Fruit fly (Drosophila melanogaster) Kc167 (cell line): ENCODE data around the gene mRpS35.

Experiments
- Myc ChIP-seq: fragments of >200 bp; optimal IDR thresholded peaks from 2 replicates; lab custom pipeline; 2017; ENCODE audit warnings: missing external identifiers
- Sin3A ChIP-seq: fragments of >200 bp; optimal IDR thresholded peaks from 2 replicates; lab custom pipeline; 2018; ENCODE audit warnings: missing external identifiers
- h ChIP-seq: fragments of >200 bp; optimal IDR thresholded peaks from 3 replicates; lab custom pipeline; 2018; ENCODE audit warnings: missing external identifiers
- insv ChIP-seq: fragments of >200 bp; optimal IDR thresholded peaks from 3 replicates; lab custom pipeline; 2018; ENCODE audit warnings: missing external identifiers
- psq ChIP-seq: fragments of >200 bp; optimal IDR thresholded peaks from 2 replicates; lab custom pipeline; 2017; ENCODE audit warnings: missing external identifiers
- ttk ChIP-seq: sonication (Bioruptor generic); optimal IDR thresholded peaks from 2 replicates; lab custom pipeline; 2017; ENCODE audit warnings: missing external identifiers

The mRpS35 gene

DNA sequence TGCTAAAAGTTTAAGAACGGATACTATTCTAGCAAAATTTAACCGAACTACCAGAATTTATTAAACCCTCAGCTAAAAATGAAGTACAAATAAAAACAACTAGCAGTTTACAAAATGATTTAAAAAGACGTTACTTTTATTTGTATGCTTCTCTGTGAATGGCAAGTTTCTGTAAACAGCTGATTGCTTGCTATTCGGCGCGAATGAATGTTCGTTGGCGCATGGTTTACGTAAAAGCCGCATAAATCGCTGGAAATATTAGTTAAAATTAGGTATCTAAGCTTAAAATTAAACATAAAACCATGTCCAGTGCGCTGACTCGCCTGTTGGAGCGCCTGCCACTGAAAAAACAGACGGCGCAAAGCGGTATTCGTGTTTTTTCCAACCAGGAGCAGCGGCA is at the start of gene mRpS35:
mRpS35 (plus strand) TSS at position 189 of the 400 bp plus-strand sequence.
- TF ChIP-seq insv (lab: Kevin White, UChicago) (no peak), psq (lab: Kevin White, UChicago) (no peak)

DNA sequence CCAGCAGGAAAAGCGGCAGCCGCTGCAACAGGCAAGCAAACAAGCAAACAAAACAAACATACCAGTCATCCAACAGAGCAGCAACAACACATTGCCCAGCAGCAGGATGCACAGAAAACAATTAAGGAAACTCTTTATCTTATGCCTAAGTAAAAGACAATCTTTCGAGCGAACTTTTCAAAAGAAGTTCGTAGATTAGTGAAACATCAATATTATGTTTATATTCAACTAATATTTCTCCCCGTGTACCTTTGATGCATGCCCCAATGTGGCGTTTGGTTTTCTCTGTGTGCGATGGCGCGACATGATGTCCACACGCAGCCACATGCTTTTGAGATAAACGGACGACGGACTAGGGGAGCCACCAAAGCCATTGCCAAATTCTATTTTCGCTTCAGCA is 49.8 kb upstream of the mRpS35 start:
- TF ChIP-seq h (lab: Kevin White, UChicago) (no peak), insv (lab: Kevin White, UChicago) (no peak), psq (lab: Kevin White, UChicago) (no peak), ttk (no peak), Sin3A (no peak), Myc (lab: Kevin White, UChicago) (no peak)

DNA sequence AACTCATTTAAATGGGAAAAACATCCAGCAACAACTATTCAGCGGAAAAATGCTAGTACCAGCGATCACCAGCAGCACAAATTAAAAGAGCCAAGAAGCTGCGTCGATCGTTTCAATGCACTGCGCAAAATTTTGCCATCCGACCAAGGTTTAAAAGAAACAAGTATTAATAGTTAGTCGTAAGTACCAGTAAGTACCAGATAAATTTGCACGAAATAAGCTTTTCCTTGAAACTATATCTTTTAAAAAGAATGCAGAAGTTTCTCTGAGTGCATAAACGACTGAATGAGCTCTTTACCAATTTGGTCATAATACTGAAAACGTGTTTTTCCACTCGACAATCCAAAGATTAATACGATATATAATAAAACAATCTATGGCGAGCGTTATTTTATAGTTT is 47.5 kb upstream of the mRpS35 start:
- TF ChIP-seq Myc (lab: Kevin White, UChicago) (no peak), ttk (no peak)

DNA sequence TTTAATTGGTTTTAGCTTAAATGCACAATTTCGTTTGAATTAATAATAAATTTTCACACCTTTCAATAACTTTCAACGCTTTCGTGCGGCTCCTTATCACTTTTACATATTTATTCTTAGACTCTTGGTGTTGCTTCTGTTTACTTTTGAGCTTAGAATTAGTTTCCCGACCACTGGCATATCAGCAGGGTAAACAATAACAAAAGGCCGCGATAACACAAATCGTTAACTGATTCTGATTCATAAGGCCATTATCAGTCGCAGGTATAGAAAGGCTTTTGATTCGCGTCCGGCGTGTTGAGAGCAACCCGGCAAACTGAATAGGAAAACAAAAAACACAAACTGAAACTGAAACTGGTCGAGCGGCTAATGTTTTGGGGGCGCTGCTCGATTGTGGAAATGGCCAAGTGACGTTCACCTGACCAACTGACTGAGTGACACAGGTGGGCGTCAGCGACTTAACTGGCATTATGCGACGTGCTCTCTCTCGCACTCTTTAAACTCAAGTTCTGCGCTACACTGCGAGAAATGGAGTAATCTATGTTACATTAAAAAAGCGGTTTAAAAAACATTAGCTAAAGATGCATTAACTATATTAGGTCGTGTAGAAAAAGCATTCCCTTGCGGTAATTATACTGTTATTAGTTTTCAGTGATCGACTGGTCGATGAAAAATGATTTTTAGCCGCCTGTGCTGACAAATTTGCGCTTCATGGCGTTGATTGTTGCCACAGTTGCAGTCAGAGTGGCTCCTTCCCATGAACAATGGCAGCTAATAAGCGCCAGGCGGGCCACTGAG is 46.1 kb upstream of the mRpS35 start:
- TF ChIP-seq psq (lab: Kevin White, UChicago) (no peak), insv (lab: Kevin White, UChicago) (no peak), Myc (lab: Kevin White, UChicago) (no peak), h (lab: Kevin White, UChicago) (no peak), Sin3A (no peak), ttk (no peak)

DNA sequence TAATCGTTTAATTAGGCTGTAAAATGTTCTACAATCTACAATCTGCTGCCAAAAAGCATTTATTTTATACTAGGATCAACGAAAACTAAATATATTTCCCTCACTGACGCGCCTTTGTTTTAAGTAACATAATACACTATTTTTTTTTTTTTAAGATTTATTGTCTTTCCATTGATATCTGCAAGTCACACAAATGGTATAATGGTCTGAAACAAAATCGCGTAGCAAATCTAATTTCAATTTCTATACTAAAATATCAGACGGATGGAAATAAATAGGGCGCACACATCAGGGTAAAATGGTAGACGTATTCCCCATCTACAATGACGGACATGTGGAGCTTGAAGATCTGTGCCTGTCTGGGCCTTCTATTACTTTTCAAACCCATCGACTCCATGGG is 41.2 kb upstream of the mRpS35 start, which contains the start of gene Acp62F:
Acp62F (plus strand) TSS at position 301 of the 400 bp plus-strand sequence.
- TF ChIP-seq Sin3A (no peak), ttk (no peak), insv (lab: Kevin White, UChicago) (no peak)

DNA sequence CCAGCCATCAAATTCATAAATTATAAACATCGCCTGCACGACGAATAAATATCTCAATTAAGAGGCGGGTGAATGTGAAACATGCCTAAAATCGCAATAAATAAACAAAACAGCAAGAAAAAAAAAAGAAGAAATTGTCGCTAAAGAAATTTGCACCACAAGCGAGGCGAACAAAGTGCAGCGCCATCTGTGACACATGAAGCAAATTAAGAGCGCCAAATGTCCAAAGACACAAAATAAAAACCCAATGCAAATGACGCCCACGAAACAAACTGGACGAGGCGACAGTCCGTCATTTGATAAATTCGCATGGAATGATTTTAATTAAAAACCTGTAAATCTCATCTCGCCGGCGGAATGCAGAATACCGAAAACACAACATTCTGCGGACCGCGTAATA is 36.9 kb upstream of the mRpS35 start:
- TF ChIP-seq h (lab: Kevin White, UChicago) (no peak), Myc (lab: Kevin White, UChicago) (no peak), psq (lab: Kevin White, UChicago) (no peak), ttk (no peak), insv (lab: Kevin White, UChicago) (no peak), Sin3A (no peak)

DNA sequence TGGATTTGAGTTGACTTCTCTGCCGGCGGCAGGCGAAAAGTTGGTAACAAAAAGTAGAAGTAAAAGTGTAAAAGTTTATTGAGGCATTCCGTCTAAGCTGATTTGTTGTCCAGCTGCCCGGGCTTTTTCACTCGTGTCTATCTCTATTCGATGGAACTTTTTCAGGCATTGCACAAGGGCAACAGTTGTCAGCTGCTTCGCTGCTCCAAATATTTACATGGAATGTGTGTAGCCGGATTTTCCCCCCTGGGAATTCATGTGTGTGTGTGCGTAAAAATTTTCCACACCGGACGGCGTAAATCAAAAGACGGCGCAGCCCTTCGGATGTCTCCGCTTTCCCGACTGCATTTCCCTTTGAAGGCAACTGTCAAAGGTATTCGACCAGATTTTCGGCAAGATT is 35.7 kb upstream of the mRpS35 start:
- no peak for TF ChIP-seq h (lab: Kevin White, UChicago)
- TF ChIP-seq psq (lab: Kevin White, UChicago): no peak
- no peak for TF ChIP-seq insv (lab: Kevin White, UChicago)
- no peak for TF ChIP-seq Sin3A
- no peak for TF ChIP-seq ttk
- no peak for TF ChIP-seq Myc (lab: Kevin White, UChicago)

DNA sequence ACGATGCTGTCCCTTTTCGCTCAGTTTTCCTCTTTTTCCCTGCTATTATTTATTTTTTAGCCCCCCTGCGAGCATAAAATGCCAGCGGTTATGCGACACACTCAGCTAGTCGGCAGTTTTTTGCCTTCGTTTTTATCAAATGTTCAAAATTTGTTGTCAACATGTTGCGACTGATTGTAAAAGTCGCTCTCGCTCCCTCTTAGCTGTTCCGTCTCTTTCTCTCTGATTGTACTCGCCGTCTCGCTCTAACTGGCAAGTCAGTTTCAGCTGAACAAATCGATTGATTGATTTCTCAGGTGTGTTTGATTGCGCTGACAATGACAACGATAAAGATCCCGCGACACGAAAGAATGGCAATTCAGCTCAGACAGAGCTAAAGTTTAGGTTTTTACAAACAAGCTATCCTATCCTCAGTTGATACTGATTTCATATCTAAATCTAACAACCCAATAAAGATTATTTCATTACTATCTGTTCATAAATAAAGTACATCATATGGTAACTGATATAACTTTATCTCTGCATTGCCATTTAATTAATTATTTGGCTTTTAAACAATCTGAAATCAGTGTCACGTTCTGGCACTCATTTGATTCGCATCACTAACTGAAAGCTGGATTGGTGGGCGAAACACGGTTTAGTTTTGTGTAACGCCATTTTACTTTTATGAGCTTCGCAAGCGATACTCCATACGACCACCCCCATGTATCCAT is 34.8 kb upstream of the mRpS35 start:
- TF ChIP-seq psq (lab: Kevin White, UChicago): no peak
- no peak for TF ChIP-seq insv (lab: Kevin White, UChicago)
- no peak for TF ChIP-seq h (lab: Kevin White, UChicago)
- no peak for TF ChIP-seq Myc (lab: Kevin White, UChicago)
- TF ChIP-seq ttk: no peak
- TF ChIP-seq Sin3A: no peak

DNA sequence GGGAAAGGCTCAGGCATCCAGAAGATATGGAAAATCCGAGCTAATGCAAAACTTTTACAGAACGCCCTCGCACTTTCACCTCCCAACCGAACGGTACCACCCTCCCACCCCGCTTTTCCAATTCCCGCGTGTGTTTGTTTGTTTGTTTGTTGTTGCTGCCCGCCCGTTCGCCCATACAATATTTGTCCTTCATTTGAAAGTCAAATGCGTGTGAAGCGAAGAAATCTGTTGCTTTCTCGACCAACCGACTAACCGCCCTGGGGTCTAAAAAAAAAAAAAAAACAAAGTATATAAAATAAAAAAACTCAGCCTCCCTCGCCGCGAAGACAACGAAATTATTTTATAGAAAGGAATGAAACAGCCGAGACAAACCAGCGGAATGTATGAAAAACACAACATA is 32.3 kb upstream of the mRpS35 start:
- TF ChIP-seq psq (lab: Kevin White, UChicago) (no peak), Myc (lab: Kevin White, UChicago) (no peak), Sin3A (no peak), ttk (no peak)

DNA sequence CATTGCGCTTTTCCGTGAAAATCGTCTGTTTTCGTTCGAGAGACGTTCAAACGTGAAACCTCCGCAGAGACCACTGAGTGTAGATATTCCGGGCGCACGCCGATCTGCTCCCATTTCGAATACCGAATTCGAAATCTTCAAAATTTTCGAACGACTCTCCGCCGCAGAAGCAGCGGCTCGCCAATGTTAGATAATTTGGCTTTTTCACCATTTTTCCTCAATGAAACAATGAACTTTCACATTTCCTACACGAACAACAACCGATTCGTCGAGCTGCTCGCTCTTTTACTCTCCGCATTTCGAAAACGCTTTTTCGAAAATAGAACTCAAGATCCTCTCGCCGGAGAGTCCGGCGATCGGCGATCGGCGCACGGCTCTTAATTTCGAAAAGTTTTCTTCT is 18.6 kb upstream of the mRpS35 start:
- TF ChIP-seq ttk: no peak
- no peak for TF ChIP-seq insv (lab: Kevin White, UChicago)
- no peak for TF ChIP-seq psq (lab: Kevin White, UChicago)
- TF ChIP-seq Sin3A: no peak
- no peak for TF ChIP-seq Myc (lab: Kevin White, UChicago)
- TF ChIP-seq h (lab: Kevin White, UChicago): no peak

DNA sequence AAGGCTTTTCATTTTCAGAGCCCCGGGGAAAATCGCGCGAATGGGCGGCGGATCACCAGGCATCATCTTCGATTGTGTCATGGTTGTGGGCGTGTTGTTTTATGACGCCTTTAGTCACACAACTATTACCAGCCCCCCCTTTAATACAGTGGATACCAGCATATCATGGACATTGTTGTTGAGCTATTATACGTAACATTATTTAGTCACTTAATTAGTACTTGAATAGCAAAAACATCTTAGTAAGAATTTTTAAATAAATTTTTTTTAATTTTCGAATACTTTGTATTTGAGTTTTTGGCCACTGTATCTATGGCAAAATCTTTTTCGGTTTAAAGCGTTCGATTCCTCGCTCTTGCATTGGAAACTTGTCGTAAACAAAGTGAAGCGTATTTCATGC is 16.9 kb upstream of the mRpS35 start:
- TF ChIP-seq h (lab: Kevin White, UChicago) (no peak), Myc (lab: Kevin White, UChicago) (no peak), psq (lab: Kevin White, UChicago) (no peak), insv (lab: Kevin White, UChicago) (no peak), ttk (no peak), Sin3A (no peak)

DNA sequence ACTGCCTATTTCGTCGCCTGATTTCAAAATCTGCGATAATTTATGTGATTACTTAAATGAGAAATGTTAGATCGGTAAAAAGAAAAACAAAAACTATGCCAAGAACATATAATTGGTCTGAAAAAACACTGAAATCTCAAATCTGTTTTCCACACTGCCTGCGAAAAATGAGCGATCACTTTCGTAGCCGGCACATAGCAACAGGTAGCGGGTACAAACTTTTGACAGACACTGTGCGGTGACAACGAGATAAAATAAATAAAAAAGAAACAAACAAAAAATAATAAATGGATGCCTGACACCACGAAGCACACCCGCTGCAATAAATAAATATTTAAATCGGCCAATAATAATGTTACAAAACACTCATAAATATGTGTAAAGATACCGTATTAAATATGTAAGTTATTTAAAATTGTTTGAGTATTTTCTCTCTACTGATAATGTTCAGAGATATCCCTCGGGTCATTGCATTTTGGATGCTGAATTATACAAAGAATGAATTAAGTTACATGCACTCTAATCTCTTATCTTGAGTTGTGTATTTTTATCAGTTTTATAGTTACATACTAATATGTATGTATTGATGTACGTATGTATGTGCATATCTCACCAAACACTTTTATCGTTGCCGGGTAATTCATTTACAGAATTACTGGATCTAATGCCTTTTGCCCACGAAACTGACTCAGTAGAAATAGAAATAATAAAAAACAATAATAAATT is 15.5 kb upstream of the mRpS35 start:
- TF ChIP-seq ttk: no peak
- no peak for TF ChIP-seq Sin3A
- TF ChIP-seq psq (lab: Kevin White, UChicago): no peak
- TF ChIP-seq Myc (lab: Kevin White, UChicago): no peak
- no peak for TF ChIP-seq insv (lab: Kevin White, UChicago)
- TF ChIP-seq h (lab: Kevin White, UChicago): no peak
